Worm (Caenorhabditis elegans) whole organism, L4 larva: ENCODE data around the gene F56D1.1.

ENCODE experiments used
- F10B5.3 ChIP-seq: sonication (generic microtip); optimal IDR thresholded peaks from 2 replicates; lab custom pipeline; 2016; ENCODE audit warnings: mild to moderate bottlenecking, missing genetic modification characterization, missing compliant biosample characterization
- F49E8.2 ChIP-seq: sonication (generic microtip); optimal IDR thresholded peaks from 2 replicates; lab custom pipeline; 2016; ENCODE audit warnings: missing compliant biosample characterization, mild to moderate bottlenecking, missing genetic modification characterization, borderline replicate concordance
- Y105C5A.15 ChIP-seq: fragments of 200-800 bp; sonication (Bioruptor generic); IDR thresholded peaks from 2 replicates; pipeline ENCODE4 v1.3.6; 2022; ENCODE audit warnings: missing genetic modification characterization, missing compliant biosample characterization
- Y48G9A.11 ChIP-seq: fragments of 200-800 bp; sonication (Bioruptor generic); IDR thresholded peaks from 2 replicates; pipeline ENCODE4 v1.3.6; 2022; ENCODE audit warnings: missing genetic modification reagents, missing genetic modification characterization, missing compliant biosample characterization
- Y75B8A.6 ChIP-seq: fragments of 200-800 bp; sonication (Bioruptor generic); IDR thresholded peaks from 2 replicates; pipeline ENCODE4 v1.3.6; 2022; ENCODE audit warnings: missing genetic modification reagents, missing genetic modification characterization, missing compliant biosample characterization
- ZK546.5 ChIP-seq, 2 experiments: sonication (generic microtip); optimal IDR thresholded peaks; 2 replicates each; lab custom pipeline; 2017; ENCODE audit warnings: missing biosample characterization in 2 of 2, missing genetic modification characterization in 2 of 2
- aha-1 ChIP-seq: fragments of 150-350 bp; peaks from one replicate; lab custom pipeline; 2014; ENCODE audit warnings: missing biosample characterization, missing genetic modification characterization
- aly-2 ChIP-seq: sonication (generic microtip); optimal IDR thresholded peaks from 2 replicates; lab custom pipeline; 2018; ENCODE audit warnings: missing biosample characterization, missing genetic modification characterization
- ama-1 ChIP-seq: fragments of 150-350 bp; optimal IDR thresholded peaks from 2 replicates; lab custom pipeline; 2014; ENCODE audit warnings: inconsistent platforms, mixed read lengths
- arid-1 ChIP-seq: fragments of 200-800 bp; sonication (Bioruptor generic); conservative IDR thresholded peaks from 2 replicates; pipeline ENCODE4 v1.3.6; 2022; ENCODE audit warnings: missing genetic modification reagents, missing genetic modification characterization, missing compliant biosample characterization
- ceh-62 ChIP-seq: sonication (generic microtip); optimal IDR thresholded peaks from 2 replicates; lab custom pipeline; 2017; ENCODE audit warnings: missing biosample characterization, missing genetic modification characterization
- cey-2 ChIP-seq: sonication (generic microtip); optimal IDR thresholded peaks from 3 replicates; lab custom pipeline; 2017; ENCODE audit warnings: missing genetic modification characterization, mild to moderate bottlenecking, missing compliant biosample characterization, antibody characterized with exemption, borderline replicate concordance; ENCODE audit not compliant: insufficient read depth
- daf-16 ChIP-seq, 3 experiments: sonication (generic microtip); optimal IDR thresholded peaks; 2 replicates each; lab custom pipeline; 2016 to 2017; ENCODE audit warnings: missing genetic modification characterization in 3 of 3, missing genetic modification reagents in 3 of 3, mild to moderate bottlenecking in 2 of 3, missing compliant biosample characterization in 2 of 3, missing biosample characterization in 1 of 3, moderate library complexity in 1 of 3
- daf-19 ChIP-seq: fragments of 200-800 bp; sonication (Bioruptor generic); conservative IDR thresholded peaks from 2 replicates; pipeline ENCODE4 v1.3.6; 2022; ENCODE audit warnings: missing genetic modification characterization, missing compliant biosample characterization
- dmd-6 ChIP-seq: fragments of 200-800 bp; sonication (Bioruptor generic); IDR thresholded peaks from 2 replicates; pipeline ENCODE4 v1.3.6; 2022; ENCODE audit warnings: missing genetic modification reagents, missing genetic modification characterization, missing compliant biosample characterization
- dmd-8 ChIP-seq: fragments of 200-800 bp; sonication (Bioruptor generic); IDR thresholded peaks from 2 replicates; pipeline ENCODE4 v1.3.6; 2022; ENCODE audit warnings: missing genetic modification characterization, missing compliant biosample characterization
- dmd-9 ChIP-seq: fragments of 200-800 bp; sonication (Bioruptor generic); IDR thresholded peaks from 2 replicates; pipeline ENCODE4 v1.3.6; 2022; ENCODE audit warnings: missing genetic modification reagents, missing genetic modification characterization, missing compliant biosample characterization
- dpl-1 ChIP-seq: fragments of 150-350 bp; optimal IDR thresholded peaks from 2 replicates; lab custom pipeline; 2014; ENCODE audit warnings: missing biosample characterization, missing genetic modification reagents, missing genetic modification characterization
- dve-1 ChIP-seq: sonication (generic microtip); optimal IDR thresholded peaks from 2 replicates; lab custom pipeline; 2017; ENCODE audit warnings: antibody characterized with exemption, mild to moderate bottlenecking, missing genetic modification characterization, missing compliant biosample characterization; ENCODE audit not compliant: insufficient read depth
- egl-43 ChIP-seq: fragments of 200-800 bp; sonication (Bioruptor generic); IDR thresholded peaks from 2 replicates; pipeline ENCODE4 v1.3.6; 2022; ENCODE audit warnings: missing genetic modification reagents, missing genetic modification characterization, missing compliant biosample characterization
- hlh-11 ChIP-seq: fragments of 200-800 bp; sonication (Bioruptor generic); optimal IDR thresholded peaks from 2 replicates; lab custom pipeline; 2018; ENCODE audit warnings: mild to moderate bottlenecking, missing genetic modification characterization, missing compliant biosample characterization
- hlh-30 ChIP-seq: sonication (generic microtip); optimal IDR thresholded peaks from 2 replicates; lab custom pipeline; 2017; ENCODE audit warnings: antibody characterized with exemption, mild to moderate bottlenecking, missing genetic modification characterization, missing compliant biosample characterization; ENCODE audit not compliant: insufficient read depth
- lim-7 ChIP-seq: fragments of 200-800 bp; sonication (Bioruptor generic); IDR thresholded peaks from 2 replicates; pipeline ENCODE4 v1.3.6; 2022; ENCODE audit warnings: missing genetic modification characterization, missing compliant biosample characterization
- lin-15B ChIP-seq: fragments of 150-350 bp; sonication (generic microtip); optimal IDR thresholded peaks from 3 replicates; lab custom pipeline; 2014; ENCODE audit warnings: missing biosample characterization, missing genetic modification characterization
- lin-38 ChIP-seq: fragments of 200-800 bp; sonication (Bioruptor generic); IDR thresholded peaks from 2 replicates; pipeline ENCODE4 v1.3.6; 2022; ENCODE audit warnings: missing genetic modification reagents, missing genetic modification characterization, missing compliant biosample characterization
- lin-39 ChIP-seq: fragments of 150-350 bp; optimal IDR thresholded peaks from 2 replicates; lab custom pipeline; 2014; ENCODE audit warnings: missing biosample characterization, missing genetic modification reagents, missing genetic modification characterization
- lir-3 ChIP-seq: sonication (generic microtip); optimal IDR thresholded peaks from 2 replicates; lab custom pipeline; 2016; ENCODE audit warnings: mild to moderate bottlenecking, missing genetic modification characterization, missing compliant biosample characterization
- lsy-2 ChIP-seq, 2 experiments: fragments of 150-350 bp in 1 of 2; sonication (generic microtip) in 1 of 2; optimal IDR thresholded peaks; 2 replicates each; lab custom pipeline; 2014 to 2017; ENCODE audit warnings: missing biosample characterization in 2 of 2, missing genetic modification characterization in 2 of 2
- mdt-29 ChIP-seq: fragments of 200-800 bp; sonication (Bioruptor generic); IDR thresholded peaks from 2 replicates; pipeline ENCODE4 v1.3.6; 2022; ENCODE audit warnings: missing genetic modification reagents, missing genetic modification characterization, missing compliant biosample characterization
- mep-1 ChIP-seq: fragments of 150-350 bp; sonication (generic microtip); optimal IDR thresholded peaks from 3 replicates; lab custom pipeline; 2014; ENCODE audit warnings: missing biosample characterization, missing genetic modification characterization
- mes-2 ChIP-seq: sonication (generic microtip); optimal IDR thresholded peaks from 2 replicates; lab custom pipeline; 2016; ENCODE audit warnings: missing genotype, mild to moderate bottlenecking, missing genetic modification characterization, missing compliant biosample characterization; ENCODE audit not compliant: poor library complexity, severe bottlenecking
- mxl-2 ChIP-seq: fragments of 200-800 bp; sonication (Bioruptor generic); conservative IDR thresholded peaks from 2 replicates; pipeline ENCODE4 v1.3.6; 2022; ENCODE audit warnings: missing genetic modification reagents, missing genetic modification characterization, missing compliant biosample characterization
- nhr-102 ChIP-seq: sonication (generic microtip); optimal IDR thresholded peaks from 2 replicates; lab custom pipeline; 2016; ENCODE audit warnings: mild to moderate bottlenecking, missing genetic modification characterization, moderate library complexity, missing compliant biosample characterization
- nhr-111 ChIP-seq: fragments of 200-800 bp; sonication (Bioruptor generic); optimal IDR thresholded peaks from 2 replicates; lab custom pipeline; 2018; ENCODE audit warnings: mild to moderate bottlenecking, missing genetic modification characterization, missing compliant biosample characterization
- nhr-25 ChIP-seq: sonication (generic microtip); optimal IDR thresholded peaks from 2 replicates; lab custom pipeline; 2017; ENCODE audit warnings: missing genetic modification characterization, mild to moderate bottlenecking, missing compliant biosample characterization, antibody characterized with exemption, moderate library complexity, borderline replicate concordance; ENCODE audit not compliant: insufficient read depth
- nhr-28 ChIP-seq: fragments of 150-350 bp; optimal IDR thresholded peaks from 2 replicates; lab custom pipeline; 2014; ENCODE audit warnings: missing biosample characterization, missing genetic modification characterization
- nhr-41 ChIP-seq: fragments of 200-800 bp; sonication (Bioruptor generic); IDR thresholded peaks from 2 replicates; pipeline ENCODE4 v1.3.6; 2022; ENCODE audit warnings: missing genetic modification reagents, missing genetic modification characterization, missing compliant biosample characterization
- nhr-6 ChIP-seq: fragments of 150-350 bp; optimal IDR thresholded peaks from 2 replicates; lab custom pipeline; 2014; ENCODE audit warnings: missing biosample characterization, missing genetic modification characterization
- nhr-76 ChIP-seq: fragments of 150-350 bp; optimal IDR thresholded peaks from 2 replicates; lab custom pipeline; 2014; ENCODE audit warnings: missing biosample characterization, missing genetic modification characterization
- pqm-1 ChIP-seq: sonication (generic microtip); optimal IDR thresholded peaks from 2 replicates; lab custom pipeline; 2017; ENCODE audit warnings: missing biosample characterization, missing genetic modification characterization
- rbr-2 ChIP-seq: sonication (generic microtip); optimal IDR thresholded peaks from 2 replicates; lab custom pipeline; 2016; ENCODE audit warnings: missing genotype, missing genetic modification characterization, missing compliant biosample characterization
- snpc-1.2 ChIP-seq: fragments of 200-800 bp; sonication (Bioruptor generic); IDR thresholded peaks from 2 replicates; pipeline ENCODE4 v1.3.6; 2022; ENCODE audit warnings: missing genetic modification reagents, missing genetic modification characterization, missing compliant biosample characterization
- snpc-4 ChIP-seq: fragments of 150-350 bp; optimal IDR thresholded peaks from 2 replicates; lab custom pipeline; 2014; ENCODE audit warnings: missing biosample characterization, missing genetic modification characterization
- spr-1 ChIP-seq: sonication (generic microtip); optimal IDR thresholded peaks from 2 replicates; lab custom pipeline; 2016; ENCODE audit warnings: mild to moderate bottlenecking, missing genetic modification characterization, missing compliant biosample characterization
- unc-130 ChIP-seq: sonication (generic microtip); optimal IDR thresholded peaks from 2 replicates; lab custom pipeline; 2016; ENCODE audit warnings: missing genetic modification reagents, missing genetic modification characterization, missing compliant biosample characterization
- unc-62 ChIP-seq, 3 experiments: fragments of 150-350 bp in 1 of 3; sonication (generic microtip); optimal IDR thresholded peaks in 2 of 3; peaks in 1 of 3; 1 replicate in 1 of 3; 2 replicates in 2 of 3; lab custom pipeline; 2014 to 2017; ENCODE audit warnings: missing biosample characterization in 3 of 3, missing genetic modification characterization in 3 of 3, missing genetic modification reagents in 3 of 3, missing genotype in 1 of 3
- zfp-3 ChIP-seq: fragments of 200-800 bp; sonication (Bioruptor generic); conservative IDR thresholded peaks from 2 replicates; pipeline ENCODE4 v1.3.6; 2022; ENCODE audit warnings: missing genetic modification reagents, missing genetic modification characterization, missing compliant biosample characterization
- zip-2 ChIP-seq: fragments of 150-350 bp; optimal IDR thresholded peaks from 2 replicates; lab custom pipeline; 2014; ENCODE audit warnings: missing biosample characterization, missing genetic modification characterization
- ztf-11 ChIP-seq: fragments of 150-350 bp; optimal IDR thresholded peaks from 2 replicates; lab custom pipeline; 2014; ENCODE audit warnings: missing biosample characterization, missing genetic modification characterization

The F56D1.1 gene

ce11 chrII:5473946-5474423 is 4.4 kb upstream of the F56D1.1 start, which contains the start of gene mrps-16:
mrps-16 (plus strand) TSS chrII:5474373.
- no peak for TF ChIP-seq Y48G9A.11 (GFP tag; lab: Robert Waterston, UW)
- TF ChIP-seq pqm-1: no peak
- TF ChIP-seq ama-1: no peak
- no peak for TF ChIP-seq F49E8.2 (tag; lab: Kevin White, UChicago)
- peak in 1 of 2 experiments; percentile 24 for TF ChIP-seq unc-62 (GFP tag; optimal IDR thresholded peaks at IDR 0.05 in 1 of 2; lab: Kevin White, UChicago)
- TF ChIP-seq unc-62 (tag; optimal IDR thresholded peaks at IDR 0.05; lab: Kevin White, UChicago): no peak
- peak; percentile 42 for TF ChIP-seq rbr-2 (tag; lab: Kevin White, UChicago)
- peak; percentile 44 for TF ChIP-seq hlh-30 (tag; lab: Kevin White, UChicago)
- TF ChIP-seq nhr-25: peak; percentile 7
- peak; percentile 38 for TF ChIP-seq mep-1
- TF ChIP-seq mdt-29 (GFP tag; lab: Robert Waterston, UW): no peak
- peak; percentile 96 for TF ChIP-seq dpl-1 (GFP tag; lab: Kevin White, UChicago)
- TF ChIP-seq nhr-102 (tag; lab: Kevin White, UChicago): no peak
- TF ChIP-seq mxl-2 (GFP tag; lab: Robert Waterston, UW): no peak
- no peak for TF ChIP-seq Y105C5A.15 (GFP tag; lab: Robert Waterston, UW)
- TF ChIP-seq lin-38 (GFP tag; lab: Robert Waterston, UW): peak; percentile 65
- TF ChIP-seq zfp-3: no peak
- peak; percentile 72 for TF ChIP-seq mes-2 (tag; lab: Kevin White, UChicago)
- no peak for TF ChIP-seq Y75B8A.6
- TF ChIP-seq lir-3 (tag; lab: Kevin White, UChicago): no peak
- no peak for TF ChIP-seq nhr-41 (GFP tag; lab: Robert Waterston, UW)
- TF ChIP-seq ZK546.5 (tag; optimal IDR thresholded peaks at IDR 0.05; lab: Kevin White, UChicago): no peak
- peak; percentile 68 for TF ChIP-seq dve-1 (tag; lab: Kevin White, UChicago)
- no peak for TF ChIP-seq zip-2 (tag; lab: Kevin White, UChicago)
- TF ChIP-seq snpc-1.2 (GFP tag; lab: Robert Waterston, UW): no peak
- peak; percentile 89 for TF ChIP-seq aha-1 (tag; lab: Kevin White, UChicago)
- TF ChIP-seq egl-43: no peak
- TF ChIP-seq daf-16 (GFP tag; optimal IDR thresholded peaks at IDR 0.05; lab: Kevin White, UChicago): no peak
- TF ChIP-seq daf-16 (tag; optimal IDR thresholded peaks at IDR 0.05; lab: Kevin White, UChicago): peak; percentile 31
- TF ChIP-seq F10B5.3 (tag; lab: Kevin White, UChicago): no peak
- no peak for TF ChIP-seq aly-2 (tag; lab: Kevin White, UChicago)
- no peak for TF ChIP-seq lin-15B (tag; lab: Kevin White, UChicago)
- peak; percentile 25 for TF ChIP-seq nhr-28
- TF ChIP-seq daf-19 (GFP tag; lab: Robert Waterston, UW): 0 out of 2 replicates have a peak, but pooled peaks have one; percentile 48
- TF ChIP-seq spr-1: no peak
- peak in 1 of 2 experiments; percentile 82 for TF ChIP-seq lsy-2 (tag; optimal IDR thresholded peaks at IDR 0.05; lab: Kevin White, UChicago)
- peak; percentile 30 for TF ChIP-seq nhr-6 (tag; lab: Kevin White, UChicago)
- TF ChIP-seq, all 104 proteins: peak for 15

DNA sequence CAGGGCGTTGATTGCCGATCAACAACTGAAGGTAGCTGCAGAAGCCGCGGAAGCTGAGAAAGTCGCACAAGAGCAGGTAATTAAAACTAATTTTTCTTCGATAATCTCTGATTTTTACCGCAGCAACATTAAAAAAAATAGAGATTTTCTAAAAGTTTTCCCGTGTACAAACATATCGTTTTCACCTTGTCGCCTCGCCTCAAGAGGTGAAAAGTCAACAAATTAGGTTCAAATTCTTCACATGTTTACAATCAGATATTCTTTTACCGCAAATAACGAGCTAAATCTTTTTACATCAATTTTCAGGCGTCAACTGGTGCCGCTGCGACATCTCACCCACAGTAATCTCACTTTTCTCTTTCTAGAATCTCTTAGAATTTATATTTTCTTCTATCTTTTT is 3.5 kb upstream of the F56D1.1 start, which contains the start of gene ilcr-2:
TSS of gene ilcr-2 (plus strand) at position 301 of the 400 bp plus-strand sequence.
- TF ChIP-seq dmd-6 (GFP tag; lab: Robert Waterston, UW): no peak
- TF ChIP-seq dmd-8 (GFP tag; lab: Robert Waterston, UW): no peak
- no peak for TF ChIP-seq egl-43
- TF ChIP-seq dmd-9 (GFP tag; lab: Robert Waterston, UW): no peak
- TF ChIP-seq Y75B8A.6: no peak
- no peak for TF ChIP-seq nhr-76 (tag; lab: Kevin White, UChicago)
- TF ChIP-seq lim-7: no peak
- TF ChIP-seq unc-130 (GFP tag; lab: Kevin White, UChicago): no peak
- no peak for TF ChIP-seq lin-39
- no peak for TF ChIP-seq cey-2
- TF ChIP-seq ceh-62 (tag; lab: Kevin White, UChicago): no peak
- TF ChIP-seq snpc-4 (tag; lab: Kevin White, UChicago): no peak
- TF ChIP-seq hlh-11 (tag; lab: Kevin White, UChicago): no peak
- no peak for TF ChIP-seq arid-1 (GFP tag; lab: Robert Waterston, UW)
- no peak for TF ChIP-seq ztf-11
- TF ChIP-seq F49E8.2 (tag; lab: Kevin White, UChicago): no peak
- TF ChIP-seq nhr-111 (GFP tag; lab: Kevin White, UChicago): no peak
- no peak for TF ChIP-seq Y48G9A.11 (GFP tag; lab: Robert Waterston, UW)
